Fruit fly (Drosophila melanogaster): Measurements from ENCODE around the gene CG12402.

CG12402 gene

DNA sequence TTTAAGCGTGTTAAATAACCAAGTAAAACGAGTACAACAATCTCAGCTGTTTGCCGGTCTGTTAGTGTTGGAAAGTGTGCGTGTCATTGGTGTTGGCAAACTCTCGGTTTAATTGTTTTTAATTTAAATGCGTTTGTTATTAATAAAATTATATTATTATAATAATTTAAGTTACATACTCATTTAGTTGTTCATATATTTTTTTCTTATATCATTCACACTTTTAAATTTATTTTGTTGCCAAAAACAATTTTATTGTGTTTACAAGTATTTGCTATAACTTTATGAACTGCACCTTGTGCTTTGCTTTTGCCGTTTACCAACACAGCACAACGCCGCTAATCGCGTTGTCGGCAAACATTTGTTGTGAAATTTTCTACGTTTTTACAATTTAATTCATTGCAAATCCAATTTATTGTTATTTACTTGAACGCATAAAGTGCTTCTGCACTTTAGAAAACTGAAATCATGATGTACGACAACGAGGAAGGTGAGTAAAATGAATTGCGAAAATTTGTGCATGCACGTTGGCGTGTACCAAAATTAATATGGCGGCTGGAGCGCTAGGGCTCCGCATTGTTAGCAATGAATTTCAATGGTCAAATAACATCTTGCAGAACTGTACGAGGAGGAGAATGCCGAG lies 17.5 kb upstream of the CG12402 start, which contains the start of the genes 140up and Polr2B (continued):
- TF ChIP-seq cato (GFP tag; optimal IDR thresholded peaks at IDR 0.05; ENCODE audit: borderline replicate concordance) (peak; percentile 93), Vsx1 (GFP tag; optimal IDR thresholded peaks at IDR 0.05) (no peak), CG6254 (GFP tag; optimal IDR thresholded peaks at IDR 0.05) (peak; percentile 76), CG12744 (GFP tag; optimal IDR thresholded peaks at IDR 0.05) (peak; percentile 55), dmrt99B (tag; optimal IDR thresholded peaks at IDR 0.05) (peak; percentile 90), vnd (GFP tag; IDR thresholded peaks at IDR 0.05; ENCODE audit: partially characterized antibody) (no peak), shn (GFP tag; optimal IDR thresholded peaks at IDR 0.05) (peak; percentile 74), CG17912 (GFP tag; optimal IDR thresholded peaks at IDR 0.05) (peak; percentile 74), ssp (GFP tag; IDR thresholded peaks at IDR 0.05) (peak; percentile 89), Oaz (GFP tag; IDR thresholded peaks at IDR 0.05) (peak; percentile 63), trem (tag; optimal IDR thresholded peaks at IDR 0.05) (peak; percentile 94), tap (tag; optimal IDR thresholded peaks at IDR 0.05) (peak; percentile 88), HmgZ (tag; optimal IDR thresholded peaks at IDR 0.05) (peak; percentile 93), tll (GFP tag; optimal IDR thresholded peaks at IDR 0.05) (no peak), Eip74EF (GFP tag; optimal IDR thresholded peaks at IDR 0.05) (no peak), kni (GFP tag; optimal IDR thresholded peaks at IDR 0.05) (peak; percentile 47), bcd (GFP tag; optimal IDR thresholded peaks at IDR 0.05) (peak; percentile 93), CG11560 (tag; IDR thresholded peaks at IDR 0.05) (peak; percentile 83), CG10267 (tag; optimal IDR thresholded peaks at IDR 0.05) (peak; percentile 100), CG13894 (tag; optimal IDR thresholded peaks at IDR 0.05) (peak; percentile 86), CG17802 (tag; optimal IDR thresholded peaks at IDR 0.05) (peak; percentile 76), Fer2 (tag; optimal IDR thresholded peaks at IDR 0.05) (peak; percentile 92), Atf3 (GFP tag; optimal IDR thresholded peaks at IDR 0.05) (peak; percentile 68), bab2 (GFP tag; optimal IDR thresholded peaks at IDR 0.05) (peak; percentile 79), HLHmδ (GFP tag; optimal IDR thresholded peaks at IDR 0.05) (no peak), ERR (GFP tag; optimal IDR thresholded peaks at IDR 0.05) (peak; percentile 22), CG17568 (GFP tag; optimal IDR thresholded peaks at IDR 0.05) (peak; percentile 57), Doc3 (GFP tag; IDR thresholded peaks at IDR 0.05; ENCODE audit: partially characterized antibody) (no peak), Dll (GFP tag; IDR thresholded peaks at IDR 0.05; ENCODE audit: partially characterized antibody) (0 out of 4 replicates have a peak, but pooled peaks have one; percentile 27), pum (GFP tag; optimal IDR thresholded peaks at IDR 0.05) (peak; percentile 83), tna (GFP tag; IDR thresholded peaks at IDR 0.05; ENCODE audit: partially characterized antibody) (no peak), salm (tag; optimal IDR thresholded peaks at IDR 0.05) (peak; percentile 78), dimm (GFP tag; IDR thresholded peaks at IDR 0.05) (peak; percentile 31; the same call in 1 of the 2 replicates), CG8290 (GFP tag; optimal IDR thresholded peaks at IDR 0.05) (peak; percentile 87), CG8290 (tag; optimal IDR thresholded peaks at IDR 0.05) (peak in 1 of 2 experiments; percentile 68), CG30431 (GFP tag; optimal IDR thresholded peaks at IDR 0.05) (peak; percentile 86), mirr (GFP tag; optimal IDR thresholded peaks at IDR 0.05) (peak; percentile 47), BEAF-32 (GFP tag; optimal IDR thresholded peaks at IDR 0.05) (peak; percentile 27), CG42726 (GFP tag; IDR thresholded peaks at IDR 0.05; ENCODE audit: partially characterized antibody) (no peak), CG15601 (tag; optimal IDR thresholded peaks at IDR 0.05) (no peak), Ets65A (GFP tag) (peak; percentile 94), CG6813 (GFP tag; optimal IDR thresholded peaks at IDR 0.05) (peak; percentile 74), zf30C (GFP tag; optimal IDR thresholded peaks at IDR 0.05) (peak; percentile 1), CG12769 (tag; optimal IDR thresholded peaks at IDR 0.05) (no peak), inv (GFP tag; IDR thresholded peaks at IDR 0.05; ENCODE audit: partially characterized antibody) (no peak), lola (GFP tag; optimal IDR thresholded peaks at IDR 0.05) (peak in 1 of 3 experiments; percentile 93), CG3163 (GFP tag; optimal IDR thresholded peaks at IDR 0.05) (peak; percentile 23)
